Worm (Caenorhabditis elegans) whole organism, L2 larva: ENCODE results near the gene egl-1.

ENCODE experiments used
- C34F6.9 ChIP-seq: fragments of 150-350 bp; optimal IDR thresholded peaks from 2 replicates; lab custom pipeline; 2014; ENCODE audit warnings: missing biosample characterization, missing genetic modification characterization
- F13H6.1 ChIP-seq: sonication (generic microtip); optimal IDR thresholded peaks from 2 replicates; lab custom pipeline; 2016; ENCODE audit warnings: missing genetic modification characterization, missing compliant biosample characterization
- R02D3.7 ChIP-seq: fragments of 150-350 bp; optimal IDR thresholded peaks from 2 replicates; lab custom pipeline; 2014; ENCODE audit warnings: missing biosample characterization, missing genetic modification characterization
- Y55F3AM.14 ChIP-seq: fragments of 200-800 bp; sonication (Bioruptor generic); optimal IDR thresholded peaks from 2 replicates; lab custom pipeline; 2018; ENCODE audit warnings: mild to moderate bottlenecking, missing genetic modification characterization, missing compliant biosample characterization
- ZK546.5 ChIP-seq: sonication (generic microtip); optimal IDR thresholded peaks from 2 replicates; lab custom pipeline; 2017; ENCODE audit warnings: missing biosample characterization, missing genetic modification characterization
- alr-1 ChIP-seq: fragments of 150-350 bp; optimal IDR thresholded peaks from 2 replicates; lab custom pipeline; 2014; ENCODE audit warnings: missing biosample characterization, missing genetic modification characterization
- aly-2 ChIP-seq: fragments of 150-350 bp; optimal IDR thresholded peaks from 2 replicates; lab custom pipeline; 2014; ENCODE audit warnings: missing biosample characterization, missing genetic modification characterization
- ama-1 ChIP-seq: fragments of 150-350 bp; optimal IDR thresholded peaks from 2 replicates; lab custom pipeline; 2018; ENCODE audit warnings: inconsistent platforms
- blmp-1 ChIP-seq: sonication (generic microtip); optimal IDR thresholded peaks from 2 replicates; lab custom pipeline; 2017; ENCODE audit warnings: missing genetic modification characterization, mild to moderate bottlenecking, missing compliant biosample characterization, antibody characterized with exemption, moderate library complexity; ENCODE audit not compliant: insufficient read depth
- ceh-16 ChIP-seq: fragments of 150-350 bp; optimal IDR thresholded peaks from 2 replicates; lab custom pipeline; 2014; ENCODE audit warnings: missing biosample characterization, missing genetic modification characterization
- ceh-82 ChIP-seq: fragments of 150-350 bp; optimal IDR thresholded peaks from 2 replicates; lab custom pipeline; 2014; ENCODE audit warnings: missing biosample characterization, missing genetic modification characterization
- crh-2 ChIP-seq: sonication (generic microtip); optimal IDR thresholded peaks from 2 replicates; lab custom pipeline; 2017; ENCODE audit warnings: missing biosample characterization, missing genetic modification characterization
- dmd-4 ChIP-seq: sonication (generic microtip); optimal IDR thresholded peaks from 2 replicates; lab custom pipeline; 2017; ENCODE audit warnings: missing biosample characterization, missing genetic modification characterization
- egl-27 ChIP-seq: sonication (generic microtip); optimal IDR thresholded peaks from 3 replicates; lab custom pipeline; 2017; ENCODE audit warnings: missing biosample characterization, missing genetic modification reagents, missing genetic modification characterization
- elt-1 ChIP-seq: fragments of 150-350 bp; optimal IDR thresholded peaks from 2 replicates; lab custom pipeline; 2014; ENCODE audit warnings: missing biosample characterization, missing genetic modification characterization
- fos-1 ChIP-seq: fragments of 150-350 bp; optimal IDR thresholded peaks from 2 replicates; lab custom pipeline; 2014; ENCODE audit warnings: missing biosample characterization, missing genetic modification characterization
- gmeb-1 ChIP-seq: fragments of 150-350 bp; optimal IDR thresholded peaks from 2 replicates; lab custom pipeline; 2014; ENCODE audit warnings: missing biosample characterization, missing genetic modification characterization
- lin-11 ChIP-seq: fragments of 150-350 bp; sonication (generic microtip); optimal IDR thresholded peaks from 2 replicates; lab custom pipeline; 2014; ENCODE audit warnings: missing biosample characterization, missing genetic modification characterization, inconsistent platforms, mixed read lengths
- lin-13 ChIP-seq: fragments of 150-350 bp; optimal IDR thresholded peaks from 2 replicates; lab custom pipeline; 2014; ENCODE audit warnings: missing biosample characterization, missing genetic modification reagents, missing genetic modification characterization
- lin-39 ChIP-seq: fragments of 150-350 bp; optimal IDR thresholded peaks from 2 replicates; lab custom pipeline; 2014; ENCODE audit warnings: missing biosample characterization, missing genetic modification reagents, missing genetic modification characterization
- lsy-2 ChIP-seq, 2 experiments: fragments of 150-350 bp in 1 of 2; sonication (generic microtip) in 1 of 2; optimal IDR thresholded peaks; 2 replicates each; lab custom pipeline; 2014 to 2017; ENCODE audit warnings: missing biosample characterization in 2 of 2, missing genetic modification characterization in 2 of 2
- mab-5 ChIP-seq: fragments of 150-350 bp; optimal IDR thresholded peaks from 2 replicates; lab custom pipeline; 2014; ENCODE audit warnings: missing biosample characterization, missing genetic modification characterization
- mdl-1 ChIP-seq, 2 experiments: fragments of 150-350 bp in 1 of 2; sonication (generic microtip) in 1 of 2; optimal IDR thresholded peaks; 2 replicates each; lab custom pipeline; 2017; ENCODE audit warnings: missing biosample characterization in 2 of 2, missing genetic modification characterization in 2 of 2
- nhr-10 ChIP-seq: sonication (generic microtip); optimal IDR thresholded peaks from 2 replicates; lab custom pipeline; 2017; ENCODE audit warnings: missing biosample characterization, missing genetic modification characterization
- nhr-12 ChIP-seq: fragments of 150-350 bp; optimal IDR thresholded peaks from 2 replicates; lab custom pipeline; 2014; ENCODE audit warnings: missing biosample characterization, missing genetic modification characterization
- nhr-129 ChIP-seq: fragments of 150-350 bp; optimal IDR thresholded peaks from 2 replicates; lab custom pipeline; 2014; ENCODE audit warnings: missing biosample characterization, missing genetic modification characterization
- nhr-21 ChIP-seq: fragments of 150-350 bp; optimal IDR thresholded peaks from 2 replicates; lab custom pipeline; 2014; ENCODE audit warnings: missing biosample characterization, missing genetic modification characterization
- nhr-23 ChIP-seq: fragments of 150-350 bp; optimal IDR thresholded peaks from 2 replicates; lab custom pipeline; 2014; ENCODE audit warnings: missing biosample characterization, missing genetic modification reagents, missing genetic modification characterization
- nhr-237 ChIP-seq: fragments of 150-350 bp; optimal IDR thresholded peaks from 2 replicates; lab custom pipeline; 2014; ENCODE audit warnings: missing biosample characterization, missing genetic modification characterization
- nhr-25 ChIP-seq: fragments of 150-350 bp; sonication (generic microtip); optimal IDR thresholded peaks from 3 replicates; lab custom pipeline; 2014; ENCODE audit warnings: missing biosample characterization, missing genetic modification characterization
- nhr-6 ChIP-seq: fragments of 150-350 bp; optimal IDR thresholded peaks from 2 replicates; lab custom pipeline; 2014; ENCODE audit warnings: missing biosample characterization, missing genetic modification characterization
- sem-4 ChIP-seq: fragments of 150-350 bp; optimal IDR thresholded peaks from 2 replicates; lab custom pipeline; 2014; ENCODE audit warnings: missing biosample characterization, missing genetic modification reagents, missing genetic modification characterization
- skn-1 ChIP-seq: sonication (generic microtip); optimal IDR thresholded peaks from 2 replicates; lab custom pipeline; 2017; ENCODE audit warnings: missing biosample characterization, missing genetic modification characterization
- sma-3 ChIP-seq: sonication (generic microtip); optimal IDR thresholded peaks from 2 replicates; lab custom pipeline; 2016; ENCODE audit warnings: missing genetic modification reagents, missing genetic modification characterization, missing compliant biosample characterization
- sma-9 ChIP-seq, 2 experiments: fragments of 150-350 bp in 1 of 2; sonication (generic microtip) in 1 of 2; optimal IDR thresholded peaks; 2 replicates each; lab custom pipeline; 2014 to 2016; ENCODE audit warnings: missing genetic modification characterization in 2 of 2, mild to moderate bottlenecking in 1 of 2, missing biosample characterization in 1 of 2, missing compliant biosample characterization in 1 of 2, missing genetic modification reagents in 1 of 2, moderate library complexity in 1 of 2
- snpc-4 ChIP-seq: fragments of 150-350 bp; optimal IDR thresholded peaks from 2 replicates; lab custom pipeline; 2014; ENCODE audit warnings: missing biosample characterization, missing genetic modification characterization
- unc-39 ChIP-seq: fragments of 150-350 bp; optimal IDR thresholded peaks from 2 replicates; lab custom pipeline; 2014; ENCODE audit warnings: missing biosample characterization, missing genetic modification characterization
- unc-55 ChIP-seq: fragments of 150-350 bp; sonication (generic microtip); optimal IDR thresholded peaks from 3 replicates; lab custom pipeline; 2014; ENCODE audit warnings: missing biosample characterization, missing genetic modification reagents, missing genetic modification characterization
- unc-62 ChIP-seq: fragments of 150-350 bp; optimal IDR thresholded peaks from 2 replicates; lab custom pipeline; 2014; ENCODE audit warnings: missing biosample characterization, missing genetic modification reagents, missing genetic modification characterization
- zag-1 ChIP-seq: fragments of 150-350 bp; optimal IDR thresholded peaks from 2 replicates; lab custom pipeline; 2014; ENCODE audit warnings: missing biosample characterization, missing genetic modification characterization
- ztf-1 ChIP-seq: fragments of 200-800 bp; sonication (Bioruptor generic); conservative IDR thresholded peaks from 2 replicates; pipeline ENCODE4 v1.3.6; 2022; ENCODE audit warnings: missing genetic modification characterization, missing compliant biosample characterization
- ztf-11 ChIP-seq: sonication (generic microtip); optimal IDR thresholded peaks from 2 replicates; lab custom pipeline; 2017; ENCODE audit warnings: missing biosample characterization, missing genetic modification characterization
- ztf-4 ChIP-seq: fragments of 150-350 bp; optimal IDR thresholded peaks from 2 replicates; lab custom pipeline; 2014; ENCODE audit warnings: missing biosample characterization, missing genetic modification characterization

egl-1 gene

ce11 chrV:14474099-14474498, 41.9 kb upstream of the egl-1 start, which contains the start of gene clec-56:
clec-56 (plus strand) TSS chrV:14474399.
- no peak for TF ChIP-seq ztf-4 (tag; lab: Kevin White, UChicago)
- TF ChIP-seq ceh-82 (tag; lab: Kevin White, UChicago), result no peak
- TF ChIP-seq egl-27 (tag; lab: Kevin White, UChicago), result no peak
- TF ChIP-seq nhr-129, result no peak
- no peak for TF ChIP-seq crh-2 (tag; lab: Kevin White, UChicago)
- no peak for TF ChIP-seq ztf-1 (GFP tag; lab: Robert Waterston, UW)
- TF ChIP-seq ama-1 (lab: Kevin White, UChicago), result no peak

- TF ChIP-seq ama-1 (lab: Kevin White, UChicago) (no peak), crh-2 (tag; lab: Kevin White, UChicago) (no peak), unc-62 (GFP tag; lab: Kevin White, UChicago) (no peak), nhr-129 (no peak), ztf-11 (tag; lab: Kevin White, UChicago) (no peak), elt-1 (tag; lab: Kevin White, UChicago) (no peak)
These were observed 40.1 kb upstream of the egl-1 start, which contains the start of gene clec-227 for ce11 chrV:14472229-14472628. clec-227 (plus strand) TSS chrV:14472529.

ce11 chrV:14468931-14469330, 36.8 kb upstream of the egl-1 start, which contains the start of gene clec-57:
clec-57 (plus strand) TSS chrV:14469231.
- no peak for TF ChIP-seq aly-2 (tag; lab: Kevin White, UChicago)
- no peak for TF ChIP-seq unc-55 (GFP tag; lab: Kevin White, UChicago)
- TF ChIP-seq mdl-1 (tag; optimal IDR thresholded peaks at IDR 0.05; lab: Kevin White, UChicago), result no peak
- TF ChIP-seq dmd-4 (tag; lab: Kevin White, UChicago), result no peak
- TF ChIP-seq ztf-11 (tag; lab: Kevin White, UChicago), result no peak
- TF ChIP-seq nhr-237 (tag; lab: Kevin White, UChicago), result no peak
- TF ChIP-seq snpc-4 (tag; lab: Kevin White, UChicago), result no peak
- TF ChIP-seq nhr-23 (tag; lab: Kevin White, UChicago), result no peak
- no peak for TF ChIP-seq ztf-4 (tag; lab: Kevin White, UChicago)

ce11 chrV:14468196-14468874, 36.2 kb upstream of the egl-1 start, which contains the start of gene srz-97:
srz-97 (minus strand) TSS chrV:14468246.
- TF ChIP-seq mab-5 (tag; lab: Kevin White, UChicago) (no peak), mdl-1 (tag; optimal IDR thresholded peaks at IDR 0.05; lab: Kevin White, UChicago) (no peak), ztf-4 (tag; lab: Kevin White, UChicago) (no peak), fos-1 (peak; percentile 13), unc-55 (GFP tag; lab: Kevin White, UChicago) (no peak), ZK546.5 (tag; lab: Kevin White, UChicago) (no peak), nhr-10 (no peak), blmp-1 (tag; lab: Kevin White, UChicago) (no peak), lin-11 (tag; lab: Kevin White, UChicago) (no peak), skn-1 (no peak), sma-3 (GFP tag; lab: Kevin White, UChicago) (peak; percentile 70), nhr-12 (tag; lab: Kevin White, UChicago) (no peak), aly-2 (tag; lab: Kevin White, UChicago) (no peak), sma-9 (GFP tag; optimal IDR thresholded peaks at IDR 0.05; lab: Kevin White, UChicago) (peak; percentile 73), sma-9 (tag; optimal IDR thresholded peaks at IDR 0.05; lab: Kevin White, UChicago) (no peak), snpc-4 (tag; lab: Kevin White, UChicago) (peak; percentile 96), nhr-25 (no peak), lin-39 (tag; lab: Kevin White, UChicago) (no peak), crh-2 (tag; lab: Kevin White, UChicago) (peak; percentile 40), unc-39 (no peak), ztf-1 (GFP tag; lab: Robert Waterston, UW) (no peak), alr-1 (tag; lab: Kevin White, UChicago) (no peak), gmeb-1 (tag; lab: Kevin White, UChicago) (no peak), nhr-23 (tag; lab: Kevin White, UChicago) (no peak), lsy-2 (tag; optimal IDR thresholded peaks at IDR 0.05; lab: Kevin White, UChicago) (no peak), ceh-16 (tag; lab: Kevin White, UChicago) (peak; percentile 51), Y55F3AM.14 (no peak), egl-27 (tag; lab: Kevin White, UChicago) (peak; percentile 20), sem-4 (tag; lab: Kevin White, UChicago) (no peak), F13H6.1 (tag; lab: Kevin White, UChicago) (peak; percentile 3), ama-1 (lab: Kevin White, UChicago) (peak; percentile 7), C34F6.9 (tag; lab: Kevin White, UChicago) (peak; percentile 5), nhr-21 (tag; lab: Kevin White, UChicago) (peak; percentile 59), dmd-4 (tag; lab: Kevin White, UChicago) (no peak), nhr-6 (tag; lab: Kevin White, UChicago) (no peak), lin-13 (peak; percentile 19), R02D3.7 (tag; lab: Kevin White, UChicago) (no peak), zag-1 (tag; lab: Kevin White, UChicago) (peak; percentile 16), ztf-11 (tag; lab: Kevin White, UChicago) (no peak), nhr-129 (peak; percentile 16)
